Fruit fly (Drosophila melanogaster) whole organism, prepupa: ENCODE measurements around the gene sa.

ENCODE experiments used
- CG10669 ChIP-seq: fragments of 200-800 bp; sonication (Bioruptor generic); optimal IDR thresholded peaks from 3 replicates; lab custom pipeline; 2018; ENCODE audit warnings: missing biosample characterization, mild to moderate bottlenecking, missing genetic modification characterization, moderate library complexity
- CG11294 ChIP-seq: fragments of 200-800 bp; sonication (Bioruptor generic); IDR thresholded peaks from 2 replicates; pipeline ENCODE4 v1.3.6; 2022; ENCODE audit warnings: missing biosample characterization, missing genetic modification characterization
- CG11762 ChIP-seq: fragments of 200-800 bp; sonication (Bioruptor generic); optimal IDR thresholded peaks from 3 replicates; lab custom pipeline; 2016; ENCODE audit warnings: missing biosample characterization, missing genetic modification characterization; ENCODE audit not compliant: insufficient read depth
- CG11902 ChIP-seq: fragments of 200-800 bp; sonication (Bioruptor generic); optimal IDR thresholded peaks from 3 replicates; lab custom pipeline; 2016; ENCODE audit warnings: missing biosample characterization, missing genetic modification characterization
- CG15336 ChIP-seq: fragments of 200-800 bp; sonication (Bioruptor generic); IDR thresholded peaks from 2 replicates; pipeline ENCODE4 v1.3.6; 2022; ENCODE audit warnings: missing biosample characterization, missing genetic modification characterization
- CG1621 ChIP-seq: fragments of 200-800 bp; sonication (Bioruptor generic); optimal IDR thresholded peaks from 3 replicates; lab custom pipeline; 2018; ENCODE audit warnings: missing biosample characterization, mild to moderate bottlenecking, missing genetic modification characterization
- CG16779 ChIP-seq: fragments of 200-800 bp; sonication (Bioruptor generic); optimal IDR thresholded peaks from 3 replicates; lab custom pipeline; 2017; ENCODE audit warnings: missing biosample characterization, mild to moderate bottlenecking, missing genetic modification characterization
- CG3032 ChIP-seq: fragments of 200-800 bp; optimal IDR thresholded peaks from 2 replicates; lab custom pipeline; 2019; ENCODE audit warnings: missing biosample characterization, mild to moderate bottlenecking, missing genetic modification characterization, moderate library complexity
- CG31627 ChIP-seq: fragments of 200-800 bp; sonication (Bioruptor generic); optimal IDR thresholded peaks from 3 replicates; lab custom pipeline; 2016; ENCODE audit warnings: missing biosample characterization, missing genetic modification characterization
- CG34406 ChIP-seq: fragments of 200-800 bp; sonication (Bioruptor generic); optimal IDR thresholded peaks from 3 replicates; lab custom pipeline; 2016; ENCODE audit warnings: missing biosample characterization, missing genetic modification characterization
- CG3919 ChIP-seq: fragments of 200-800 bp; sonication (Bioruptor generic); optimal IDR thresholded peaks from 3 replicates; lab custom pipeline; 2016; ENCODE audit warnings: missing biosample characterization, missing genetic modification characterization
- CG4318 ChIP-seq: fragments of 200-800 bp; sonication (Bioruptor generic); optimal IDR thresholded peaks from 3 replicates; lab custom pipeline; 2017; ENCODE audit warnings: missing biosample characterization, mild to moderate bottlenecking, missing genetic modification characterization
- CG6792 ChIP-seq: fragments of 200-800 bp; sonication (Bioruptor generic); optimal IDR thresholded peaks from 3 replicates; lab custom pipeline; 2016; ENCODE audit warnings: missing biosample characterization, missing genetic modification characterization
- CG6808 ChIP-seq: fragments of 200-800 bp; sonication (Bioruptor generic); optimal IDR thresholded peaks from 3 replicates; lab custom pipeline; 2017; ENCODE audit warnings: missing biosample characterization, missing genetic modification characterization, mild to moderate bottlenecking, moderate library complexity, missing genetic modification reagents
- CG7368 ChIP-seq: fragments of 200-800 bp; sonication (Bioruptor generic); optimal IDR thresholded peaks from 3 replicates; lab custom pipeline; 2016; ENCODE audit warnings: missing biosample characterization, missing genetic modification characterization
- CG8119 ChIP-seq: fragments of 200-800 bp; sonication (Bioruptor generic); IDR thresholded peaks from 3 replicates; pipeline ENCODE4 v1.3.6; 2022; ENCODE audit warnings: missing biosample characterization, missing genetic modification characterization
- CG8319 ChIP-seq: fragments of 200-800 bp; sonication (Bioruptor generic); optimal IDR thresholded peaks from 3 replicates; lab custom pipeline; 2016; ENCODE audit warnings: missing biosample characterization, missing genetic modification characterization
- CG8632 ChIP-seq: fragments of 200-800 bp; sonication (Bioruptor generic); optimal IDR thresholded peaks from 3 replicates; lab custom pipeline; 2016; ENCODE audit warnings: missing biosample characterization, missing genetic modification characterization
- Eip75B ChIP-seq: fragments of 200-800 bp; sonication (Bioruptor generic); optimal IDR thresholded peaks from 3 replicates; lab custom pipeline; 2016; ENCODE audit warnings: missing biosample characterization, missing genetic modification characterization
- Eip78C ChIP-seq: fragments of 200-800 bp; sonication (Bioruptor generic); peaks from one replicate; lab custom pipeline; 2016; ENCODE audit warnings: missing biosample characterization, missing genetic modification characterization
- Eip93F ChIP-seq: fragments of 200-800 bp; sonication (Bioruptor generic); optimal IDR thresholded peaks from 2 replicates; lab custom pipeline; 2016; ENCODE audit warnings: missing biosample characterization, mild to moderate bottlenecking, missing genetic modification characterization
- Ets21C ChIP-seq: fragments of 200-800 bp; sonication (Bioruptor generic); optimal IDR thresholded peaks from 3 replicates; lab custom pipeline; 2016; ENCODE audit warnings: missing biosample characterization, missing genetic modification characterization
- Ets96B ChIP-seq: fragments of 200-800 bp; optimal IDR thresholded peaks from 2 replicates; lab custom pipeline; 2019; ENCODE audit warnings: missing biosample characterization, mild to moderate bottlenecking, missing genetic modification characterization, moderate library complexity
- Gug ChIP-seq: fragments of 200-800 bp; sonication (Bioruptor generic); IDR thresholded peaks from 2 replicates; pipeline ENCODE4 v1.3.6; 2022; ENCODE audit warnings: missing biosample characterization, missing genetic modification characterization
- Hr38 ChIP-seq: sonication (Bioruptor generic); optimal IDR thresholded peaks from 2 replicates; lab custom pipeline; 2016; ENCODE audit warnings: missing biosample characterization, missing genetic modification characterization
- Hr4 ChIP-seq: fragments of 200-800 bp; sonication (Bioruptor generic); optimal IDR thresholded peaks from 3 replicates; lab custom pipeline; 2016; ENCODE audit warnings: missing biosample characterization, missing genetic modification characterization
- Smox ChIP-seq: fragments of 200-800 bp; sonication (Bioruptor generic); optimal IDR thresholded peaks from 3 replicates; lab custom pipeline; 2016; ENCODE audit warnings: missing biosample characterization, missing genetic modification characterization
- Sox102F ChIP-seq: fragments of 200-800 bp; sonication (Bioruptor generic); optimal IDR thresholded peaks from 2 replicates; lab custom pipeline; 2016; ENCODE audit warnings: missing biosample characterization, mild to moderate bottlenecking, missing genetic modification characterization
- Sox15 ChIP-seq: fragments of 200-800 bp; sonication (Bioruptor generic); optimal IDR thresholded peaks from 3 replicates; lab custom pipeline; 2016; ENCODE audit warnings: missing biosample characterization, missing genetic modification characterization
- dac ChIP-seq: fragments of 200-800 bp; sonication (Bioruptor generic); optimal IDR thresholded peaks from 2 replicates; lab custom pipeline; 2017; ENCODE audit warnings: missing biosample characterization, mild to moderate bottlenecking, missing genetic modification characterization
- esn ChIP-seq: fragments of 200-800 bp; sonication (Bioruptor generic); optimal IDR thresholded peaks from 2 replicates; lab custom pipeline; 2016; ENCODE audit warnings: missing biosample characterization, mild to moderate bottlenecking, missing genetic modification characterization, moderate library complexity
- fd85E ChIP-seq: fragments of 200-800 bp; sonication (Bioruptor generic); optimal IDR thresholded peaks from 3 replicates; lab custom pipeline; 2016; ENCODE audit warnings: missing biosample characterization, missing genetic modification characterization
- fkh ChIP-seq: fragments of 200-800 bp; sonication (Bioruptor generic); optimal IDR thresholded peaks from 3 replicates; lab custom pipeline; 2017; ENCODE audit warnings: missing biosample characterization, mild to moderate bottlenecking, missing genetic modification characterization, moderate library complexity
- net ChIP-seq: fragments of 200-800 bp; sonication (Bioruptor generic); optimal IDR thresholded peaks from 3 replicates; lab custom pipeline; 2016; ENCODE audit warnings: missing biosample characterization, missing genetic modification characterization
- pdm3 ChIP-seq: fragments of 200-800 bp; sonication (Bioruptor generic); optimal IDR thresholded peaks from 3 replicates; lab custom pipeline; 2016; ENCODE audit warnings: missing biosample characterization, missing genetic modification characterization
- salr ChIP-seq, 2 experiments: fragments of 200-800 bp; sonication (Bioruptor generic); optimal IDR thresholded peaks; 3 replicates each; lab custom pipeline; 2016 to 2018; ENCODE audit warnings: missing biosample characterization in 2 of 2, missing genetic modification characterization in 2 of 2, mild to moderate bottlenecking in 1 of 2
- spab ChIP-seq: fragments of 200-800 bp; sonication (Bioruptor generic); optimal IDR thresholded peaks from 2 replicates; lab custom pipeline; 2017; ENCODE audit warnings: missing biosample characterization, mild to moderate bottlenecking, missing genetic modification characterization, missing genetic modification reagents
- ss ChIP-seq, 2 experiments: fragments of 200-800 bp; sonication (Bioruptor generic); optimal IDR thresholded peaks; 2 replicates in 1 of 2; 3 replicates in 1 of 2; lab custom pipeline; 2017 to 2018; ENCODE audit warnings: mild to moderate bottlenecking in 2 of 2, missing biosample characterization in 2 of 2, missing genetic modification characterization in 2 of 2, moderate library complexity in 1 of 2
- svp ChIP-seq: fragments of 200-800 bp; sonication (Bioruptor generic); peaks from one replicate; lab custom pipeline; 2016; ENCODE audit warnings: missing biosample characterization, missing genetic modification characterization
- topi ChIP-seq: fragments of 200-800 bp; sonication (Bioruptor generic); optimal IDR thresholded peaks from 3 replicates; lab custom pipeline; 2016; ENCODE audit warnings: missing biosample characterization, missing genetic modification characterization

sa gene

dm6 chr3L:21433098-21433497, 26.6 kb upstream of the sa start, which contains the start of the genes barc and Aef1 (continued):
- TF ChIP-seq Eip93F (GFP tag; lab: Kevin White, UChicago), result peak; percentile 45
- peak; percentile 85 for TF ChIP-seq topi (GFP tag; lab: Kevin White, UChicago)
- TF ChIP-seq CG34406 (GFP tag; lab: Kevin White, UChicago), result peak; percentile 67
- peak; percentile 81 for TF ChIP-seq dac
- no peak for TF ChIP-seq Ets96B (tag; lab: Kevin White, UChicago)
- no peak for TF ChIP-seq svp
- peak; percentile 74 for TF ChIP-seq CG4318 (GFP tag; lab: Kevin White, UChicago)
- 0 out of 2 replicates have a peak, but pooled peaks have one; percentile 77 for TF ChIP-seq CG11294
- TF ChIP-seq pdm3, result peak; percentile 88
- TF ChIP-seq CG11762 (GFP tag; lab: Kevin White, UChicago), result peak; percentile 74
- TF ChIP-seq Eip78C (GFP tag; lab: Kevin White, UChicago), result no peak
- TF ChIP-seq CG10669 (GFP tag; lab: Kevin White, UChicago), result no peak
- TF ChIP-seq esn, result peak; percentile 88
- no peak for TF ChIP-seq Eip75B
- TF ChIP-seq CG11902, result peak; percentile 88
- peak; percentile 84 for TF ChIP-seq CG3032 (tag; lab: Kevin White, UChicago)
- TF ChIP-seq Sox15 (GFP tag; lab: Kevin White, UChicago), result peak; percentile 85
- peak; percentile 85 for TF ChIP-seq Gug
- TF ChIP-seq CG6792 (GFP tag; lab: Kevin White, UChicago), result peak; percentile 75
- peak; percentile 79 for TF ChIP-seq CG3919 (GFP tag; lab: Kevin White, UChicago)
- peak; percentile 12 for TF ChIP-seq fd85E (GFP tag; lab: Kevin White, UChicago)
- TF ChIP-seq Ets21C (GFP tag; lab: Kevin White, UChicago), result peak; percentile 87
- peak; percentile 29 for TF ChIP-seq net
- no peak for TF ChIP-seq fkh (GFP tag; lab: Kevin White, UChicago)
- no peak for TF ChIP-seq Sox102F (GFP tag; lab: Kevin White, UChicago)
- peak; percentile 93 for TF ChIP-seq CG31627 (GFP tag; lab: Kevin White, UChicago)
- TF ChIP-seq CG7368 (GFP tag; lab: Kevin White, UChicago), result peak; percentile 56
- no peak for TF ChIP-seq Smox (GFP tag; lab: Kevin White, UChicago)
- peak in 1 of 2 experiments; percentile 60 for TF ChIP-seq salr (GFP tag; optimal IDR thresholded peaks at IDR 0.05; lab: Kevin White, UChicago)
- peak; percentile 69 for TF ChIP-seq CG8632
- peak; percentile 75 for TF ChIP-seq CG8319 (GFP tag; lab: Kevin White, UChicago)
- TF ChIP-seq Hr38, result no peak
- no peak for TF ChIP-seq CG16779
- TF ChIP-seq CG6808, result peak; percentile 55
- peak; percentile 64 for TF ChIP-seq CG15336
- no peak for TF ChIP-seq ss (GFP tag; optimal IDR thresholded peaks at IDR 0.05; lab: Kevin White, UChicago)
- peak; percentile 12 for TF ChIP-seq spab (GFP tag; lab: Kevin White, UChicago)

- TF ChIP-seq ss (GFP tag; optimal IDR thresholded peaks at IDR 0.05; lab: Kevin White, UChicago) (no peak), Eip93F (GFP tag; lab: Kevin White, UChicago) (no peak), CG1621 (no peak), CG8119 (GFP tag; lab: Robert Waterston, UW) (no peak), spab (GFP tag; lab: Kevin White, UChicago) (no peak), Hr4 (GFP tag; lab: Kevin White, UChicago) (no peak), CG15336 (no peak), Gug (no peak), Sox15 (GFP tag; lab: Kevin White, UChicago) (no peak)
Observed at dm6 chr3L:21427490-21427889, 21.0 kb upstream of the sa start, which contains the start of gene CG33288. Gene CG33288, plus strand, starts transcription at chr3L:21427790.
